Worm (Caenorhabditis elegans) whole organism, young adult: Measurements from ENCODE around the gene C17C3.6.
A peak's percentile ranks its signal among the peaks of the same experiment; 100 is the strongest.

Experiments
- B0019.2 ChIP-seq: fragments of 200-800 bp; sonication (Bioruptor generic); conservative IDR thresholded peaks from 2 replicates; pipeline ENCODE4 v1.3.6; 2022; ENCODE audit warnings: missing genetic modification reagents, missing genetic modification characterization, missing compliant biosample characterization
- B0035.1 ChIP-seq: sonication (generic microtip); optimal IDR thresholded peaks from 2 replicates; lab custom pipeline; 2016; ENCODE audit warnings: missing genetic modification characterization, mild to moderate bottlenecking, missing compliant biosample characterization, missing genotype, missing genetic modification reagents
- D2030.7 ChIP-seq: fragments of 200-800 bp; sonication (Bioruptor generic); IDR thresholded peaks from 2 replicates; pipeline ENCODE4 v1.3.6; 2022; ENCODE audit warnings: missing genetic modification reagents, missing genetic modification characterization, missing compliant biosample characterization
- F22D6.2 ChIP-seq: sonication (generic microtip); optimal IDR thresholded peaks from 2 replicates; lab custom pipeline; 2016; ENCODE audit warnings: mild to moderate bottlenecking, missing genetic modification characterization, missing compliant biosample characterization
- F33H1.4 ChIP-seq: fragments of 200-800 bp; sonication (Bioruptor generic); IDR thresholded peaks from 2 replicates; pipeline ENCODE4 v1.3.6; 2022; ENCODE audit warnings: missing genetic modification reagents, missing genetic modification characterization, missing compliant biosample characterization
- F37B4.10 ChIP-seq: fragments of 200-800 bp; sonication (Bioruptor generic); IDR thresholded peaks from 2 replicates; pipeline ENCODE4 v1.3.6; 2022; ENCODE audit warnings: missing genetic modification characterization, missing compliant biosample characterization
- F57C9.4 ChIP-seq: sonication (generic microtip); optimal IDR thresholded peaks from 2 replicates; lab custom pipeline; 2017; ENCODE audit warnings: mild to moderate bottlenecking, missing genetic modification characterization, missing compliant biosample characterization
- Y53G8AR.9 ChIP-seq: fragments of 200-800 bp; sonication (Bioruptor generic); conservative IDR thresholded peaks from 2 replicates; pipeline ENCODE4 v1.3.6; 2022; ENCODE audit warnings: missing genetic modification reagents, missing genetic modification characterization, missing compliant biosample characterization
- Y56A3A.18 ChIP-seq: fragments of 200-800 bp; sonication (Bioruptor generic); IDR thresholded peaks from 2 replicates; pipeline ENCODE4 v1.3.6; 2022; ENCODE audit warnings: missing genetic modification reagents, missing genetic modification characterization, missing compliant biosample characterization
- Y67H2A.10 ChIP-seq: fragments of 200-800 bp; sonication (Bioruptor generic); conservative IDR thresholded peaks from 2 replicates; pipeline ENCODE4 v1.3.6; 2022; ENCODE audit warnings: missing genetic modification reagents, missing genetic modification characterization, missing compliant biosample characterization
- ama-1 ChIP-seq, 3 experiments: fragments of 150-350 bp in 1 of 3; sonication (generic microtip) in 2 of 3; optimal IDR thresholded peaks; 2 replicates each; lab custom pipeline; 2014 to 2018; ENCODE audit warnings: missing biosample characterization in 2 of 3, missing genetic modification characterization in 2 of 3, missing genetic modification reagents in 2 of 3
- aptf-3 ChIP-seq: fragments of 200-800 bp; sonication (Bioruptor generic); IDR thresholded peaks from 2 replicates; pipeline ENCODE4 v1.3.6; 2022; ENCODE audit warnings: missing genetic modification characterization, missing compliant biosample characterization
- attf-3 ChIP-seq: fragments of 200-800 bp; sonication (Bioruptor generic); conservative IDR thresholded peaks from 2 replicates; pipeline ENCODE4 v1.3.6; 2022; ENCODE audit warnings: missing genetic modification reagents, missing genetic modification characterization, missing compliant biosample characterization
- bed-1 ChIP-seq: fragments of 200-800 bp; sonication (Bioruptor generic); IDR thresholded peaks from 2 replicates; pipeline ENCODE4 v1.3.6; 2022; ENCODE audit warnings: missing genetic modification reagents, missing genetic modification characterization, missing compliant biosample characterization
- bed-2 ChIP-seq: fragments of 200-800 bp; sonication (Bioruptor generic); IDR thresholded peaks from 2 replicates; pipeline ENCODE4 v1.3.6; 2022; ENCODE audit warnings: missing genetic modification reagents, missing genetic modification characterization, missing compliant biosample characterization
- ceh-79 ChIP-seq: sonication (generic microtip); optimal IDR thresholded peaks from 2 replicates; lab custom pipeline; 2017; ENCODE audit warnings: mild to moderate bottlenecking, missing genetic modification characterization, missing compliant biosample characterization
- ceh-91 ChIP-seq: fragments of 200-800 bp; sonication (Bioruptor generic); IDR thresholded peaks from 2 replicates; pipeline ENCODE4 v1.3.6; 2022; ENCODE audit warnings: missing genetic modification reagents, missing genetic modification characterization, missing compliant biosample characterization
- chd-7 ChIP-seq: sonication (generic microtip); optimal IDR thresholded peaks from 2 replicates; lab custom pipeline; 2016; ENCODE audit warnings: mild to moderate bottlenecking, missing genetic modification characterization, moderate library complexity, missing compliant biosample characterization
- dpl-1 ChIP-seq: fragments of 150-350 bp; optimal IDR thresholded peaks from 2 replicates; lab custom pipeline; 2014; ENCODE audit warnings: missing biosample characterization, missing genetic modification reagents, missing genetic modification characterization
- efl-1 ChIP-seq: fragments of 150-350 bp; optimal IDR thresholded peaks from 2 replicates; lab custom pipeline; 2014; ENCODE audit warnings: missing biosample characterization, missing genetic modification reagents, missing genetic modification characterization
- hmg-1.2 ChIP-seq: fragments of 200-800 bp; sonication (Bioruptor generic); IDR thresholded peaks from 2 replicates; pipeline ENCODE4 v1.3.6; 2022; ENCODE audit warnings: missing genetic modification reagents, missing genetic modification characterization, missing compliant biosample characterization
- hsf-1 ChIP-seq: fragments of 200-800 bp; sonication (Bioruptor generic); IDR thresholded peaks from 2 replicates; pipeline ENCODE4 v1.3.6; 2022; ENCODE audit warnings: missing genetic modification reagents, missing genetic modification characterization, missing compliant biosample characterization
- lin-26 ChIP-seq: fragments of 200-800 bp; sonication (Bioruptor generic); IDR thresholded peaks from 2 replicates; pipeline ENCODE4 v1.3.6; 2022; ENCODE audit warnings: missing genetic modification reagents, missing genetic modification characterization, missing compliant biosample characterization
- lin-35 ChIP-seq, 3 experiments: fragments of 150-350 bp in 2 of 3; sonication (generic microtip) in 1 of 3; optimal IDR thresholded peaks; 2 replicates each; lab custom pipeline; 2014 to 2018; ENCODE audit warnings: missing biosample characterization in 3 of 3, missing genetic modification characterization in 3 of 3, missing genetic modification reagents in 3 of 3
- lsl-1 ChIP-seq: fragments of 200-800 bp; sonication (Bioruptor generic); optimal IDR thresholded peaks from 2 replicates; lab custom pipeline; 2018; ENCODE audit warnings: mild to moderate bottlenecking, missing genetic modification characterization, moderate library complexity, missing compliant biosample characterization
- madf-10 ChIP-seq: sonication (generic microtip); optimal IDR thresholded peaks from 2 replicates; lab custom pipeline; 2016; ENCODE audit warnings: mild to moderate bottlenecking, missing genetic modification characterization, missing compliant biosample characterization
- madf-6 ChIP-seq: fragments of 200-800 bp; sonication (Bioruptor generic); IDR thresholded peaks from 2 replicates; pipeline ENCODE4 v1.3.6; 2022; ENCODE audit warnings: missing genetic modification reagents, missing genetic modification characterization, missing compliant biosample characterization
- madf-8 ChIP-seq: fragments of 200-800 bp; sonication (Bioruptor generic); conservative IDR thresholded peaks from 2 replicates; pipeline ENCODE4 v1.3.6; 2022; ENCODE audit warnings: missing genetic modification reagents, missing genetic modification characterization, missing compliant biosample characterization
- mcd-1 ChIP-seq: fragments of 200-800 bp; sonication (Bioruptor generic); IDR thresholded peaks from 2 replicates; pipeline ENCODE4 v1.3.6; 2022; ENCODE audit warnings: missing genetic modification reagents, missing genetic modification characterization, missing compliant biosample characterization
- mxl-1 ChIP-seq: sonication (generic microtip); optimal IDR thresholded peaks from 2 replicates; lab custom pipeline; 2016; ENCODE audit warnings: missing genetic modification characterization, missing compliant biosample characterization
- nfyb-1 ChIP-seq: fragments of 200-800 bp; sonication (Bioruptor generic); IDR thresholded peaks from 2 replicates; pipeline ENCODE4 v1.3.6; 2022; ENCODE audit warnings: missing genetic modification reagents, missing genetic modification characterization, missing compliant biosample characterization
- nhr-90 ChIP-seq: sonication (generic microtip); optimal IDR thresholded peaks from 2 replicates; lab custom pipeline; 2016; ENCODE audit warnings: missing genotype, mild to moderate bottlenecking, missing genetic modification characterization, missing compliant biosample characterization
- rcor-1 ChIP-seq: fragments of 200-800 bp; sonication (Bioruptor generic); IDR thresholded peaks from 2 replicates; pipeline ENCODE4 v1.3.6; 2022; ENCODE audit warnings: missing genetic modification reagents, missing genetic modification characterization, missing compliant biosample characterization
- snpc-1.3 ChIP-seq: sonication (generic microtip); optimal IDR thresholded peaks from 2 replicates; lab custom pipeline; 2017; ENCODE audit warnings: missing genetic modification characterization, mild to moderate bottlenecking, missing compliant biosample characterization, antibody characterized with exemption, moderate library complexity, missing genotype, missing genetic modification reagents; ENCODE audit not compliant: insufficient read depth
- snpc-3.4 ChIP-seq: sonication (generic microtip); optimal IDR thresholded peaks from 2 replicates; lab custom pipeline; 2017; ENCODE audit warnings: missing genetic modification characterization, mild to moderate bottlenecking, missing compliant biosample characterization, antibody characterized with exemption, moderate library complexity, missing genotype, missing genetic modification reagents
- snpc-4 ChIP-seq, 5 experiments: fragments of 150-350 bp in 1 of 5; sonication (generic microtip) in 4 of 5; optimal IDR thresholded peaks; 2 replicates each; lab custom pipeline; 2014 to 2018; ENCODE audit warnings: missing genetic modification characterization in 5 of 5, missing biosample characterization in 3 of 5, antibody characterized with exemption in 2 of 5, mild to moderate bottlenecking in 2 of 5, missing compliant biosample characterization in 2 of 5, missing genotype in 2 of 5, moderate library complexity in 2 of 5, missing genetic modification reagents in 1 of 5
- tlf-1 ChIP-seq: fragments of 200-800 bp; sonication (Bioruptor generic); optimal IDR thresholded peaks from 2 replicates; lab custom pipeline; 2018; ENCODE audit warnings: mild to moderate bottlenecking, missing genetic modification characterization, missing compliant biosample characterization
- xnd-1 ChIP-seq: sonication (generic microtip); optimal IDR thresholded peaks from 2 replicates; lab custom pipeline; 2016; ENCODE audit warnings: missing genotype, missing genetic modification reagents, missing genetic modification characterization, missing compliant biosample characterization
- zfh-2 ChIP-seq: fragments of 200-800 bp; sonication (Bioruptor generic); conservative IDR thresholded peaks from 2 replicates; pipeline ENCODE4 v1.3.6; 2022; ENCODE audit warnings: missing genetic modification reagents, missing genetic modification characterization, missing compliant biosample characterization
- ztf-22 ChIP-seq: fragments of 200-800 bp; sonication (Bioruptor generic); optimal IDR thresholded peaks from 2 replicates; lab custom pipeline; 2018; ENCODE audit warnings: mild to moderate bottlenecking, missing genetic modification characterization, moderate library complexity, missing compliant biosample characterization
- ztf-3 ChIP-seq: fragments of 200-800 bp; sonication (Bioruptor generic); optimal IDR thresholded peaks from 2 replicates; lab custom pipeline; 2018; ENCODE audit warnings: mild to moderate bottlenecking, missing genetic modification characterization, missing compliant biosample characterization

Gene C17C3.6

ce11 chrII:5549746-5550145 is at the start of gene C17C3.6:
C17C3.6 (plus strand) TSS chrII:5550046.
- TF ChIP-seq mxl-1 (tag; lab: Kevin White, UChicago): no peak
- no peak for TF ChIP-seq bed-2 (GFP tag; lab: Robert Waterston, UW)
- TF ChIP-seq ztf-22 (GFP tag; lab: Kevin White, UChicago): no peak
- no peak for TF ChIP-seq B0019.2 (GFP tag; lab: Robert Waterston, UW)
- TF ChIP-seq lin-26 (GFP tag; lab: Robert Waterston, UW): no peak
- TF ChIP-seq madf-10 (tag; lab: Kevin White, UChicago): no peak

ce11 chrII:5500470-5500869 is 49.4 kb upstream of the C17C3.6 start, which contains the start of gene fzy-1:
fzy-1 (plus strand) TSS chrII:5500770.
- no peak for TF ChIP-seq madf-6 (GFP tag; lab: Robert Waterston, UW)
- TF ChIP-seq bed-2 (GFP tag; lab: Robert Waterston, UW): no peak
- TF ChIP-seq D2030.7 (GFP tag; lab: Robert Waterston, UW): no peak
- no peak for TF ChIP-seq zfh-2 (GFP tag; lab: Robert Waterston, UW)
- TF ChIP-seq F57C9.4 (tag; lab: Kevin White, UChicago): no peak
- TF ChIP-seq aptf-3 (GFP tag; lab: Robert Waterston, UW): no peak
- TF ChIP-seq rcor-1 (GFP tag; lab: Robert Waterston, UW): no peak

ce11 chrII:5500986-5501657 is 48.7 kb upstream of the C17C3.6 start, which contains the start of gene F12A10.8:
F12A10.8 (minus strand) TSS chrII:5501064.
- TF ChIP-seq ceh-91 (GFP tag; lab: Robert Waterston, UW) (peak; percentile 67), B0035.1 (no peak), mcd-1 (GFP tag; lab: Robert Waterston, UW) (peak; percentile 46; the same call in 1 of the 2 replicates), bed-1 (GFP tag; lab: Robert Waterston, UW) (no peak), F33H1.4 (GFP tag; lab: Robert Waterston, UW) (peak; percentile 88), D2030.7 (GFP tag; lab: Robert Waterston, UW) (peak; percentile 58; the same call in 1 of the 2 replicates), ceh-79 (tag; lab: Kevin White, UChicago) (no peak), Y56A3A.18 (GFP tag; lab: Robert Waterston, UW) (no peak), hmg-1.2 (GFP tag; lab: Robert Waterston, UW) (0 out of 2 replicates have a peak, but pooled peaks have one; percentile 8), madf-6 (GFP tag; lab: Robert Waterston, UW) (peak; percentile 87), snpc-1.3 (peak; percentile 1), attf-3 (no peak), lin-26 (GFP tag; lab: Robert Waterston, UW) (no peak), nfyb-1 (no peak), F37B4.10 (no peak), tlf-1 (no peak), dpl-1 (no peak), zfh-2 (GFP tag; lab: Robert Waterston, UW) (no peak), hsf-1 (no peak), xnd-1 (peak; percentile 70), lin-35 (GFP tag; optimal IDR thresholded peaks at IDR 0.05; lab: Kevin White, UChicago) (peak in 1 of 3 experiments; percentile 60), Y67H2A.10 (GFP tag; lab: Robert Waterston, UW) (no peak), lsl-1 (GFP tag; lab: Kevin White, UChicago) (peak; percentile 93), nhr-90 (tag; lab: Kevin White, UChicago) (no peak), F22D6.2 (tag; lab: Kevin White, UChicago) (no peak), efl-1 (GFP tag; lab: Kevin White, UChicago) (peak; percentile 80), snpc-3.4 (tag; lab: Kevin White, UChicago) (peak; percentile 13), Y53G8AR.9 (GFP tag; lab: Robert Waterston, UW) (no peak), ama-1 (optimal IDR thresholded peaks at IDR 0.05; lab: Kevin White, UChicago) (no peak), ama-1 (GFP tag; optimal IDR thresholded peaks at IDR 0.05; lab: Kevin White, UChicago) (no peak), madf-8 (peak; percentile 67), aptf-3 (GFP tag; lab: Robert Waterston, UW) (no peak), ztf-3 (no peak), snpc-4 (GFP tag; optimal IDR thresholded peaks at IDR 0.05; lab: Kevin White, UChicago) (peak; percentile 22), snpc-4 (tag; optimal IDR thresholded peaks at IDR 0.05; lab: Kevin White, UChicago) (no peak), chd-7 (tag; lab: Kevin White, UChicago) (no peak)
